Fruit fly (Drosophila melanogaster) whole organism, prepupa: Measurements from ENCODE around the gene CG33939.

Experiments used
- Blimp-1 ChIP-seq: fragments of 200-800 bp; sonication (Bioruptor generic); optimal IDR thresholded peaks from 3 replicates; lab custom pipeline; 2017; ENCODE audit warnings: missing biosample characterization, missing genetic modification characterization, mild to moderate bottlenecking, moderate library complexity, missing genetic modification reagents
- CG10631 ChIP-seq: fragments of 200-800 bp; sonication (Bioruptor generic); optimal IDR thresholded peaks from 2 replicates; lab custom pipeline; 2016; ENCODE audit warnings: missing biosample characterization, missing genetic modification characterization
- CG10669 ChIP-seq: fragments of 200-800 bp; sonication (Bioruptor generic); optimal IDR thresholded peaks from 3 replicates; lab custom pipeline; 2018; ENCODE audit warnings: missing biosample characterization, mild to moderate bottlenecking, missing genetic modification characterization, moderate library complexity
- CG11762 ChIP-seq: fragments of 200-800 bp; sonication (Bioruptor generic); optimal IDR thresholded peaks from 3 replicates; lab custom pipeline; 2016; ENCODE audit warnings: missing biosample characterization, missing genetic modification characterization; ENCODE audit not compliant: insufficient read depth
- CG11902 ChIP-seq: fragments of 200-800 bp; sonication (Bioruptor generic); optimal IDR thresholded peaks from 3 replicates; lab custom pipeline; 2016; ENCODE audit warnings: missing biosample characterization, missing genetic modification characterization
- CG15336 ChIP-seq: fragments of 200-800 bp; sonication (Bioruptor generic); IDR thresholded peaks from 2 replicates; pipeline ENCODE4 v1.3.6; 2022; ENCODE audit warnings: missing biosample characterization, missing genetic modification characterization
- CG1621 ChIP-seq: fragments of 200-800 bp; sonication (Bioruptor generic); optimal IDR thresholded peaks from 3 replicates; lab custom pipeline; 2018; ENCODE audit warnings: missing biosample characterization, mild to moderate bottlenecking, missing genetic modification characterization
- CG16779 ChIP-seq: fragments of 200-800 bp; sonication (Bioruptor generic); optimal IDR thresholded peaks from 3 replicates; lab custom pipeline; 2017; ENCODE audit warnings: missing biosample characterization, mild to moderate bottlenecking, missing genetic modification characterization
- CG3032 ChIP-seq: fragments of 200-800 bp; optimal IDR thresholded peaks from 2 replicates; lab custom pipeline; 2019; ENCODE audit warnings: missing biosample characterization, mild to moderate bottlenecking, missing genetic modification characterization, moderate library complexity
- CG32006 ChIP-seq: fragments of 200-800 bp; sonication (Bioruptor generic); optimal IDR thresholded peaks from 3 replicates; lab custom pipeline; 2017; ENCODE audit warnings: missing biosample characterization, mild to moderate bottlenecking, missing genetic modification characterization
- CG34406 ChIP-seq: fragments of 200-800 bp; sonication (Bioruptor generic); optimal IDR thresholded peaks from 3 replicates; lab custom pipeline; 2016; ENCODE audit warnings: missing biosample characterization, missing genetic modification characterization
- CG3919 ChIP-seq: fragments of 200-800 bp; sonication (Bioruptor generic); optimal IDR thresholded peaks from 3 replicates; lab custom pipeline; 2016; ENCODE audit warnings: missing biosample characterization, missing genetic modification characterization
- CG4318 ChIP-seq: fragments of 200-800 bp; sonication (Bioruptor generic); optimal IDR thresholded peaks from 3 replicates; lab custom pipeline; 2017; ENCODE audit warnings: missing biosample characterization, mild to moderate bottlenecking, missing genetic modification characterization
- CG6163 ChIP-seq: fragments of 200-800 bp; sonication (Bioruptor generic); IDR thresholded peaks from 3 replicates; pipeline ENCODE4 v1.3.6; 2022; ENCODE audit warnings: missing biosample characterization, missing genetic modification characterization
- CG6276 ChIP-seq: fragments of 200-800 bp; sonication (Bioruptor generic); optimal IDR thresholded peaks from 2 replicates; lab custom pipeline; 2017; ENCODE audit warnings: missing biosample characterization, mild to moderate bottlenecking, missing genetic modification characterization
- CG6792 ChIP-seq: fragments of 200-800 bp; sonication (Bioruptor generic); optimal IDR thresholded peaks from 3 replicates; lab custom pipeline; 2016; ENCODE audit warnings: missing biosample characterization, missing genetic modification characterization
- CG6808 ChIP-seq: fragments of 200-800 bp; sonication (Bioruptor generic); optimal IDR thresholded peaks from 3 replicates; lab custom pipeline; 2017; ENCODE audit warnings: missing biosample characterization, missing genetic modification characterization, mild to moderate bottlenecking, moderate library complexity, missing genetic modification reagents
- CG7368 ChIP-seq: fragments of 200-800 bp; sonication (Bioruptor generic); optimal IDR thresholded peaks from 3 replicates; lab custom pipeline; 2016; ENCODE audit warnings: missing biosample characterization, missing genetic modification characterization
- CG8632 ChIP-seq: fragments of 200-800 bp; sonication (Bioruptor generic); optimal IDR thresholded peaks from 3 replicates; lab custom pipeline; 2016; ENCODE audit warnings: missing biosample characterization, missing genetic modification characterization
- Eip75B ChIP-seq: fragments of 200-800 bp; sonication (Bioruptor generic); optimal IDR thresholded peaks from 3 replicates; lab custom pipeline; 2016; ENCODE audit warnings: missing biosample characterization, missing genetic modification characterization
- Eip78C ChIP-seq: fragments of 200-800 bp; sonication (Bioruptor generic); peaks from one replicate; lab custom pipeline; 2016; ENCODE audit warnings: missing biosample characterization, missing genetic modification characterization
- Ets21C ChIP-seq: fragments of 200-800 bp; sonication (Bioruptor generic); optimal IDR thresholded peaks from 3 replicates; lab custom pipeline; 2016; ENCODE audit warnings: missing biosample characterization, missing genetic modification characterization
- Ets96B ChIP-seq: fragments of 200-800 bp; optimal IDR thresholded peaks from 2 replicates; lab custom pipeline; 2019; ENCODE audit warnings: missing biosample characterization, mild to moderate bottlenecking, missing genetic modification characterization, moderate library complexity
- Hr38 ChIP-seq: sonication (Bioruptor generic); optimal IDR thresholded peaks from 2 replicates; lab custom pipeline; 2016; ENCODE audit warnings: missing biosample characterization, missing genetic modification characterization
- Hr39 ChIP-seq: fragments of 200-800 bp; sonication (Bioruptor generic); optimal IDR thresholded peaks from 2 replicates; lab custom pipeline; 2016; ENCODE audit warnings: missing biosample characterization, missing genetic modification characterization
- Hr4 ChIP-seq: fragments of 200-800 bp; sonication (Bioruptor generic); optimal IDR thresholded peaks from 3 replicates; lab custom pipeline; 2016; ENCODE audit warnings: missing biosample characterization, missing genetic modification characterization
- Lpt ChIP-seq: fragments of 200-800 bp; sonication (Bioruptor generic); optimal IDR thresholded peaks from 3 replicates; lab custom pipeline; 2016; ENCODE audit warnings: missing biosample characterization, missing genetic modification characterization
- OdsH ChIP-seq: fragments of 200-800 bp; sonication (Bioruptor generic); optimal IDR thresholded peaks from 3 replicates; lab custom pipeline; 2016; ENCODE audit warnings: missing biosample characterization, missing genetic modification characterization
- Smox ChIP-seq: fragments of 200-800 bp; sonication (Bioruptor generic); optimal IDR thresholded peaks from 3 replicates; lab custom pipeline; 2016; ENCODE audit warnings: missing biosample characterization, missing genetic modification characterization
- Sox102F ChIP-seq: fragments of 200-800 bp; sonication (Bioruptor generic); optimal IDR thresholded peaks from 2 replicates; lab custom pipeline; 2016; ENCODE audit warnings: missing biosample characterization, mild to moderate bottlenecking, missing genetic modification characterization
- Sox14 ChIP-seq: fragments of 200-800 bp; sonication (Bioruptor generic); optimal IDR thresholded peaks from 3 replicates; lab custom pipeline; 2016; ENCODE audit warnings: missing biosample characterization, missing genetic modification characterization
- cyc ChIP-seq: fragments of 200-800 bp; sonication (Bioruptor generic); optimal IDR thresholded peaks from 3 replicates; lab custom pipeline; 2016; ENCODE audit warnings: missing biosample characterization, missing genetic modification characterization
- fd59A ChIP-seq: fragments of 200-800 bp; sonication (Bioruptor generic); optimal IDR thresholded peaks from 2 replicates; lab custom pipeline; 2017; ENCODE audit warnings: missing biosample characterization, mild to moderate bottlenecking, missing genetic modification characterization, missing genetic modification reagents
- fd85E ChIP-seq: fragments of 200-800 bp; sonication (Bioruptor generic); optimal IDR thresholded peaks from 3 replicates; lab custom pipeline; 2016; ENCODE audit warnings: missing biosample characterization, missing genetic modification characterization
- fkh ChIP-seq: fragments of 200-800 bp; sonication (Bioruptor generic); optimal IDR thresholded peaks from 3 replicates; lab custom pipeline; 2017; ENCODE audit warnings: missing biosample characterization, mild to moderate bottlenecking, missing genetic modification characterization, moderate library complexity
- lz ChIP-seq: fragments of 200-800 bp; sonication (Bioruptor generic); optimal IDR thresholded peaks from 3 replicates; lab custom pipeline; 2016; ENCODE audit warnings: missing biosample characterization, missing genetic modification characterization
- salr ChIP-seq, 2 experiments: fragments of 200-800 bp; sonication (Bioruptor generic); optimal IDR thresholded peaks; 3 replicates each; lab custom pipeline; 2016 to 2018; ENCODE audit warnings: missing biosample characterization in 2 of 2, missing genetic modification characterization in 2 of 2, mild to moderate bottlenecking in 1 of 2
- spab ChIP-seq: fragments of 200-800 bp; sonication (Bioruptor generic); optimal IDR thresholded peaks from 2 replicates; lab custom pipeline; 2017; ENCODE audit warnings: missing biosample characterization, mild to moderate bottlenecking, missing genetic modification characterization, missing genetic modification reagents
- ss ChIP-seq, 2 experiments: fragments of 200-800 bp; sonication (Bioruptor generic); optimal IDR thresholded peaks; 2 replicates in 1 of 2; 3 replicates in 1 of 2; lab custom pipeline; 2017 to 2018; ENCODE audit warnings: mild to moderate bottlenecking in 2 of 2, missing biosample characterization in 2 of 2, missing genetic modification characterization in 2 of 2, moderate library complexity in 1 of 2
- svp ChIP-seq: fragments of 200-800 bp; sonication (Bioruptor generic); peaks from one replicate; lab custom pipeline; 2016; ENCODE audit warnings: missing biosample characterization, missing genetic modification characterization
- topi ChIP-seq: fragments of 200-800 bp; sonication (Bioruptor generic); optimal IDR thresholded peaks from 3 replicates; lab custom pipeline; 2016; ENCODE audit warnings: missing biosample characterization, missing genetic modification characterization
- vri ChIP-seq: fragments of 200-800 bp; sonication (Bioruptor generic); optimal IDR thresholded peaks from 3 replicates; lab custom pipeline; 2016; ENCODE audit warnings: missing biosample characterization, mild to moderate bottlenecking, missing genetic modification characterization

Gene CG33939

dm6 chrX:19201630-19202029 is 26.9 kb upstream of the CG33939 start, which contains the start of gene CG7990:
Gene CG7990, minus strand, starts transcription at chrX:19201979.
- TF ChIP-seq fd59A (GFP tag; lab: Kevin White, UChicago) (no peak), OdsH (GFP tag; lab: Kevin White, UChicago) (no peak), CG11762 (no peak), Blimp-1 (GFP tag; lab: Kevin White, UChicago) (no peak), Hr39 (GFP tag; lab: Kevin White, UChicago) (no peak), CG6276 (GFP tag; lab: Kevin White, UChicago) (no peak), cyc (no peak), Lpt (GFP tag; lab: Kevin White, UChicago) (no peak), CG11902 (GFP tag; lab: Kevin White, UChicago) (no peak), CG6163 (no peak)

- TF ChIP-seq CG11902 (GFP tag; lab: Kevin White, UChicago) (no peak), fd85E (no peak), CG10631 (GFP tag; lab: Kevin White, UChicago) (no peak), CG6808 (no peak), Eip75B (GFP tag; lab: Kevin White, UChicago) (no peak), OdsH (GFP tag; lab: Kevin White, UChicago) (no peak), CG10669 (GFP tag; lab: Kevin White, UChicago) (no peak), lz (GFP tag; lab: Kevin White, UChicago) (no peak), CG16779 (tag; lab: Kevin White, UChicago) (no peak), ss (GFP tag; optimal IDR thresholded peaks at IDR 0.05; lab: Kevin White, UChicago) (peak in 1 of 2 experiments; percentile 9), CG6792 (no peak), CG34406 (GFP tag; lab: Kevin White, UChicago) (no peak), Hr39 (GFP tag; lab: Kevin White, UChicago) (no peak), Smox (no peak), CG1621 (tag; lab: Kevin White, UChicago) (peak; percentile 53), Hr38 (no peak), Ets21C (GFP tag; lab: Kevin White, UChicago) (no peak), CG3032 (tag; lab: Kevin White, UChicago) (no peak), Eip78C (GFP tag; lab: Kevin White, UChicago) (no peak), vri (GFP tag; lab: Kevin White, UChicago) (no peak), CG6163 (peak; percentile 39; the same call in 2 of the 3 replicates), CG4318 (GFP tag; lab: Kevin White, UChicago) (no peak), Sox14 (GFP tag; lab: Kevin White, UChicago) (peak; percentile 75), Sox102F (GFP tag; lab: Kevin White, UChicago) (no peak), topi (no peak), fkh (GFP tag; lab: Kevin White, UChicago) (peak; percentile 68)
- TF ChIP-seq, all 60 proteins: peak for 5
Measured at dm6 chrX:19193336-19193735, 18.6 kb upstream of the CG33939 start, which contains the start of the genes CG7914 and CG14194. Gene CG7914, minus strand, starts transcription at chrX:19193448. Gene CG14194, plus strand, starts transcription at chrX:19193555.

dm6 chrX:19191597-19191996 is 16.9 kb upstream of the CG33939 start:
- TF ChIP-seq salr (GFP tag; optimal IDR thresholded peaks at IDR 0.05; lab: Kevin White, UChicago) = no peak
- TF ChIP-seq svp (GFP tag; lab: Kevin White, UChicago) = no peak
- no peak for TF ChIP-seq cyc
- TF ChIP-seq CG3919 (GFP tag; lab: Kevin White, UChicago) = no peak
- no peak for TF ChIP-seq Hr4
- no peak for TF ChIP-seq CG15336
- TF ChIP-seq CG6163 = no peak
- no peak for TF ChIP-seq Ets96B (tag; lab: Kevin White, UChicago)
- no peak for TF ChIP-seq CG7368 (GFP tag; lab: Kevin White, UChicago)
- TF ChIP-seq CG11902 (GFP tag; lab: Kevin White, UChicago) = no peak
- no peak for TF ChIP-seq CG6792
- no peak for TF ChIP-seq CG1621 (tag; lab: Kevin White, UChicago)
- no peak for TF ChIP-seq Sox102F (GFP tag; lab: Kevin White, UChicago)
- TF ChIP-seq CG8632 (GFP tag; lab: Kevin White, UChicago) = no peak
- TF ChIP-seq spab (GFP tag; lab: Kevin White, UChicago) = no peak
- TF ChIP-seq topi = no peak
- TF ChIP-seq CG32006 (GFP tag; lab: Kevin White, UChicago) = no peak
- TF ChIP-seq Lpt (GFP tag; lab: Kevin White, UChicago) = no peak
- TF ChIP-seq CG3032 (tag; lab: Kevin White, UChicago) = no peak
- TF ChIP-seq, all 60 proteins: peak for 0
